Fruit fly (Drosophila melanogaster): ENCODE results near the gene Fas1.

Fas1 gene

DNA sequence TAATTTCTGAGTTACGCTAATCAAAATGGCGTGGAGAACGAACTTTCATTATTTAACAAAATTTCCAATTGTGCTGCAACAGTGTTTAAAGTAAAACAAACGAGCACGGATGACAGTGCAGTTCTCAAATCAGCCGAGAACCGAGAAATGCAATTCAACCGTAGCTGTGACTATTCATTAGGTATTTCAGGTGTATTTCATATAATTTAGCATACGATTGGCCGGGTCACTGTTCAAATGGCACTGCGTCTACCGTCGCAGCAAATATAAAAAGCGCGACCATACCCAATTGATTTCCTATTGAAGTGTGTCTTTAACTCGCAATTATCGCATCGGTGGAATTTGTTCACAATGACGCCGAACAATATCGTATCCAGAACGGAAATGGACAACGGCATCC lies 4.6 kb upstream of the Fas1 start, which contains the start of gene CG14893:
TSS of gene CG14893 (plus strand) at position 301 of the 400 bp plus-strand sequence.
- TF ChIP-seq CG8478 (optimal IDR thresholded peaks at IDR 0.05) (no peak), CTCF (optimal IDR thresholded peaks at IDR 0.05) (no peak)

DNA sequence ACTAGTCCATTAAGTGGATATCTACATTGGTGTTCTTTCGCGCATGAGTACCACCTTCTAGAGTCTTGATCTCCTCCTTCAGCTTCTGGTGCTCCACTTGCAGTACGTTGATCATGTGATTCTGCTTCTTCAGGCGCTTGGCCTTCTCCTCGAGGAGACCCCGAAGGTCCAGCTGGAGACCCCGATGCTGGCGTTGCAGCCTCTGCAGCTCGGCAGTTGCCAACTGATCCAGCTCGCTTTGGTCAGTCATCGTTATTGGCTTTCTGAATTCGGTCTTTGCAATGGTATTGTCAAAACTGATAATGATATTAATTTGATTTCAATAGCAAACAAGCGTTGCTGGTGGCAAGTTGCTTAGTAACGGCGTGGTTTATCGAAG lies 678 bp upstream of the Fas1 start, which contains the start of gene Ccdc114:
TSS of gene Ccdc114 (minus strand) at position 347 of the 379 bp plus-strand sequence.
- TF ChIP-seq CTCF (optimal IDR thresholded peaks at IDR 0.05), result no peak
- no peak for TF ChIP-seq CG8478 (optimal IDR thresholded peaks at IDR 0.05)

DNA sequence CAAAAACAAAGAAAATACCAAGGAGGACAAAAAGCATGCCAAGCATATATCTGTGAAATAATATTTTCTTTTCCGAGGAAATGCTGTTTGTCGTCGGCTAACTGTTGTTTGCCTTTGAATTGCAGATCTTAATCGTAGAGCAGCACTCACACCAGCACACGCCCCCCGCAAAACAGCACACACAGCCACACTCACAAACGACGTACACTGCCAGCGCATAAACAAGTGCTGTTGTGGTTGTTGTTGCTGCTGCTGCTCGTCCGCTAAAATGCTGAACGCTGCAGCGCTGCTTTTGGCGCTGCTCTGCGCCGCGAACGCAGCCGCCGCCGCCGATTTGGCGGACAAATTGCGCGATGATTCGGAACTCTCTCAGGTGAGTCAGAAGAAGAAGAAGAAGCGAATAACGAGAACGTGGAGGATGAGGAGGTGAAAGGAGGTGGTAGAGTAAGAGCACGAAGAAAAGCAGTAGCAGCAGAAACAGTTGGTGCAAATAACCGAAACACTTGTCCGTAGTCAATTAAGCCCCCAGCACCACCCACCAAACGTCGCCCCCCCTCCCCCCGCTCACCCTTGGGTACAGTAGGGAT lies 899 bp downstream of the Fas1 start:
- TF ChIP-seq CG8478 (optimal IDR thresholded peaks at IDR 0.05), result no peak
- no peak for TF ChIP-seq CTCF (optimal IDR thresholded peaks at IDR 0.05)

DNA sequence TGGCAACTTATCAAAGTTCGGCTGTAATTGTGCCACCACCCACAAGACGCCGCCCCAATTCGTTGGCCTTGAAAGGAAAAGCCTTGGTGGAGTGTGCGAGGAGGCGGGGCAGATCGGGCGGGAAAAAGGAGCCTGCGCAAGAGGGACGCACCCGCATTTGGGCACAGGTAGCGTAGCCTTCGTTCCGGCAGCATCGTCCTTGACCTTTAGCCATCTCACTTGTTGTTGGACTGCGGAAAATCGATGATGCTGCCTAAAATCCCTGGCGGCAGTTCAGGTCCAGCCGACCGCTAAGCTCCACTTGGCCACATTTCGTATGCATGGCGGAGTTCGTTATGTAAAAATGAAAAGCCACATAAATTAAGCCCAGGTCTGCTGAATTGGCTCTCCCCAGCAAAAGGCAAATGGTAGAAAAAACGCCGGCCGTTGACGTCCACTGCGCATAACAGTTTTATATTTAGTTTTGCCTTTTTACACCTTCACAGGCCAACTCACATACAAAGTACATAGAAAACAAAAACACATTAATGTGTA lies 1.9 kb downstream of the Fas1 start:
- no peak for TF ChIP-seq CTCF (optimal IDR thresholded peaks at IDR 0.05)
- TF ChIP-seq CG8478 (optimal IDR thresholded peaks at IDR 0.05), result no peak

DNA sequence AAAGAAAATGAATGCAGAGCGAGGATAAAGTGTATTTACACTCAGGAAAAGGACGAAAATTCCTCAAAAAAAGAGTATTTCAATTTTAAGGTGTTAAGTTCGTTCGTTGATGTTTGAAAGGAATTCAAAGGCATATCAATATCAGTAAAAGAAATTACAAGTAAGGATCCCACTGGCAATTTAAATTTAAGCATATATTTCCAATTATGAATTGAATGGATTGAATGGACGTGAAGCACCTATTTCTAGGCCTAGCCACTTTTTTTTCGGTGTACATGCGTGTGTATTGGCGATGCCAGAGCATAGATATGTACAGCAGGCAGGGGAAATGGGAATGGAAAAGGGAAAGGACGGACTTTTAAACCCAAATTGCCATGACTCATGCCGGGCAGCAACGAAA lies 5.5 kb downstream of the Fas1 start:
- no peak for TF ChIP-seq CTCF (optimal IDR thresholded peaks at IDR 0.05)
- TF ChIP-seq CG8478 (optimal IDR thresholded peaks at IDR 0.05), result no peak

DNA sequence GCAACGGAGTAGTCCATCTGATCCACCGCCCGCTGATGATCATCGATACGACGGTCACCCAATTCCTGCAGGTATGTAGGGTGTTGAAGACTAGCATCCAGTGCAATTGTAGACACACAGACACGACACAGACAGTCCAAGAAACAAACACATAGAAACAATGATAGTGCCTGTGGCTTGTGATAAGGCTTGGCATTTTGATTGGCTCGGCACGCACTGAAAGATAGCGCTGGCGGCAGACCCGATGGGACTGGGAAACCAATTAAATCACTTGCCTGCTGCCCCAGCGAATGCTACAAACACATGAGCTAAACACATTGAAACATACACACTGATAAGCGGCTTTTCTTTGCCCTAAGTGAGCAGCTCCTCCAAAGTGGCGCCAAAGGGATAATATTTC lies 7.7 kb downstream of the Fas1 start:
- TF ChIP-seq CG8478 (optimal IDR thresholded peaks at IDR 0.05), result no peak
- no peak for TF ChIP-seq CTCF (optimal IDR thresholded peaks at IDR 0.05)

DNA sequence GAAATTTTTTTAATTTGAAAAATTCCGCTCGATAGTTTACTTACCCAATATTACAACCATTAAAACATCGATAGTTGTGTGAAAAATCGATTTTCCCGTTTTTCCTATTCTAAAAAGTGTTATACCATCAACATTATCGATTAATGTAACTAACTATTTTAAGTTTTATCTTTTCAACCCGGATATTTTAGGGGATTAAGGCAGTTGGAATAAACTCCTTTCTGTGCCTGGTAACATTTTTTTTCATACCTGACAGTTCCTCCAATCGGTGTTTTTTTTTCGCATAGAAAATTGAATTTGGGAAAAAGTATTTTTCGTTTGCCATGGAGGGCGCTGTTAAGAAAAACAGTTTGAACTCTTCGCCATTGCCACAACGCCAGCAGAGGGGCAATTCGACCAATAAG lies 15.0 kb downstream of the Fas1 start, which contains the start of gene nonA-l:
TSS of gene nonA-l (plus strand) at position 201 of the 404 bp plus-strand sequence.
- TF ChIP-seq CTCF (optimal IDR thresholded peaks at IDR 0.05) (peak in 1 of 2 experiments; percentile 22), CG8478 (optimal IDR thresholded peaks at IDR 0.05) (no peak)

DNA sequence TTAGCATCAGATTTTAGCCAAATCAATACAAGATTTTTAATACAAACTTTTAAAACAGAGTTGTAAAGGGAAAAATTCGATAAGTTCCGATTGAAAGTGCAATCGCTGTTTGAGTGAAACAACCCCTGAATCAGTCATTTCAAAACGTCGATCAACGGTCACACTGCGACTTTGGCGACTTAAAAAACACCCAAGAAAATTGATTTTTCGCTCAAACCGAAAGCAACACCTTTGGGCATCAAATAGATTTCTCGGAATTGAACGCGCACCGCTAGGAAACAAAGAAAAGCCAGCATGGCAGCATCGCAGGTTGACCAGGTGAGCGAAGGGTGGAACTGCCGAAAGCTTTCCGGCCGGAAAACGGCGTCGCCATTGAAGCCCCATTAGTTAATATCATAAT lies 18.6 kb downstream of the Fas1 start, which contains the start of gene Arl6IP1:
TSS of gene Arl6IP1 (plus strand) at position 15 of the 400 bp plus-strand sequence.
- TF ChIP-seq CTCF (optimal IDR thresholded peaks at IDR 0.05), result no peak
- TF ChIP-seq CG8478 (optimal IDR thresholded peaks at IDR 0.05), result no peak

DNA sequence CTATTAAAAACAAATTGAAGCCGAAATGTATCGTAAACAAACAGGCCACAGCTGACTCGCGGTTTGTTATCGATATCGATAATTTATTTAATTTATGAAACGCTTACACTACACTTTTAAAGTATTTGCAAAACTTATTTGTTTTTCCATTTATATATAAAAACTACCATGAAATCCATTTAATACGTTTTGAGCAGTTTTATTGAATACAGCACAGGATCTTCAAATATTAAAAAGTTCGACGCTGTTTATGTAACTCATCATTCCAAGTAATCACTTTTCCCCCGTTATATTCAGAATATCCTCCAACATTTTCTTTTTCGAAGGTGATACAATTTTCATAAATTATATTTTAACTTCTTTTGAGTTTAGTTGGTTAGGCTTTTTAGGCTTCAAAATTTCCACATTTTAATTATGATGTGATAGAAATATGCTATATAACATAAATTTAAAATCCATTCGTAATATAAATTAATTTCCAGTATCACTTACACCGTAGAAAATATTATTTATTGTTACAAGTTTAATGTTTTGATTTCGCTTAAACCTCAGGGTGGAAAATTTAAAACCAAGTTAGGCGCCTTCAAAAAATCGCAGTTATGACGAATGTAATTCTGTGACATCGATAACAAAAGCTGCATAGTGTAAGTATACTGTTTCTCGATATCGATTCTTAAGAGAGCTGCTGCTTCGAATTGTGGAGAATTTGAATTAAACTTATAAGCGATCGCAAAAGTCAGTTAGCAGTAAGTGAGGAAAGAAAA lies 22.1 kb downstream of the Fas1 start, which contains the start of the genes CG10324 and CCT3:
TSS of gene CG10324 (minus strand) at position 53 of the 764 bp plus-strand sequence.
TSS of gene CCT3 (plus strand) at position 654 of the 764 bp plus-strand sequence.
- TF ChIP-seq CG8478 (optimal IDR thresholded peaks at IDR 0.05) (no peak), CTCF (optimal IDR thresholded peaks at IDR 0.05) (no peak)

DNA sequence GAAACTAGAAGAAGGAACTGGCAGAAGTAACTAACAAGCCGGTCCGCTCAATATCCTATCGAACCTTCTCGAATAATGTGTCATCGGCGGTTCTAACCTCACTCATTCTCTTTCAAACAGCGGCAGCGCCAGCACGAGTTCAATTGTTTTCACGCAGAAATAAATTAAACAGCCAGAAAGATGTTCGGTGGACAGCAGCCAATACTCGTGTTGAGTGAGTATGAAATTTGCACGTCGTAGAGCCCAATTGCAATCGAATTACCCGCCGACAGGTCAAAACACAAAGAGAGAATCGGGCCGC lies 22.6 kb downstream of the Fas1 start:
- TF ChIP-seq CG8478 (optimal IDR thresholded peaks at IDR 0.05), result no peak
- TF ChIP-seq CTCF (optimal IDR thresholded peaks at IDR 0.05), result no peak

DNA sequence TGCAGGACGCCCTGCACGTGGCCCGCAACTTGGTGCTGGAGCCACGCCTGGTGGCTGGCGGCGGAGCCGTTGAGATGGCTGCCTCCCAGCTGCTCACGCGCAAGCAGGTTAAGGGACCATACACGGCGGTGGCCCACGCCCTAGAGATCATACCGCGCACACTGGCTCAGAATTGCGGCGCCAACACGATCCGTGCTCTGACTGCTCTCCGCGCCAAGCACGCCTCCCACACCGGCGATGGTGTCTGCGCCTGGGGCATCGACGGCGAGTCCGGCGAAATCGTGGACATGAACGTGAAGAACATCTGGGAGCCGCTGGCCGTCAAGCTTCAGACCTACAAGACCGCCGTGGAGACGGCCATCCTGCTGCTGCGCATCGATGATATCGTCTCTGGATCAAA lies 24.2 kb downstream of the Fas1 start:
- TF ChIP-seq CTCF (optimal IDR thresholded peaks at IDR 0.05), result peak in 1 of 2 experiments; percentile 13
- TF ChIP-seq CG8478 (optimal IDR thresholded peaks at IDR 0.05), result no peak

DNA sequence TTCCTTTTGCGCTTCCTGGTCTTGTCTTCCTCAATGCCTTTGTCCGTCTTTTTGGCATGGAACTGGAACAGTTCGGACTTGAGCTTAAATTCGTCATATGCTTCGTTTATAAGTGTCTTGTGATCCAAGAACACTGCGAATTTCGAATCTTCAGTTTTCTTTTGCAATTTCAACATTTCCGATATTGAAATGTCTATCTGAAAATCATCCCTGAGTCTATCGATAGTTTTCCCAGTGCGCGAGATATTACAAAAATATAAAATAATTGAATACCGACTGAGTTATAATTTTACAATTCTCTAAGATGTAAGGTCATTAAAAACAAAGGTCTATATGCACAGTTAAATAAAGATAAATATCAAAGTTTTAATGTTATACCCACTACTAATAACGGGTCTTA lies 25.9 kb downstream of the Fas1 start, which contains the start of gene Mettl4:
TSS of gene Mettl4 (minus strand) at position 208 of the 400 bp plus-strand sequence.
- TF ChIP-seq CG8478 (optimal IDR thresholded peaks at IDR 0.05) (no peak), CTCF (optimal IDR thresholded peaks at IDR 0.05) (no peak)

DNA sequence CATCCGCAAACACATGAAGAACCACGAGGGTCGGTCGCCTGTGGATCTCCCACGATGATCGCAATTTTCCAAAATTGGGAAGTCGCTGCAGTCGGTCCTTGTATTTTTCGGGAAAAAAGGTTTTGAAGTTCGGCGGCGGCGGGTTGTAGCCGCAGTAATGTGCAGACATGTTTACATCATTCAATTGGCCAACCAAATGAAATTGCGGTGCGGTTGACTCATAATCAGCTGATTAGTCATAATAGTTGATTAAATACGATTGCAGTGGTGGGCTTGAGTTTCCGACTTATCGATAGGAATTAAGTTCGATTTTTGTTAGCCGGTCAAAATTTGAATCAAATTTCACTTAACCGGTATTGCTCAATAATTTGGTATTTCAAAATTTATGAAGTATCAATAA lies 27.1 kb downstream of the Fas1 start, which contains the start of gene CG14907:
TSS of gene CG14907 (minus strand) at position 229 of the 400 bp plus-strand sequence.
- TF ChIP-seq CG8478 (optimal IDR thresholded peaks at IDR 0.05), result no peak
- no peak for TF ChIP-seq CTCF (optimal IDR thresholded peaks at IDR 0.05)

DNA sequence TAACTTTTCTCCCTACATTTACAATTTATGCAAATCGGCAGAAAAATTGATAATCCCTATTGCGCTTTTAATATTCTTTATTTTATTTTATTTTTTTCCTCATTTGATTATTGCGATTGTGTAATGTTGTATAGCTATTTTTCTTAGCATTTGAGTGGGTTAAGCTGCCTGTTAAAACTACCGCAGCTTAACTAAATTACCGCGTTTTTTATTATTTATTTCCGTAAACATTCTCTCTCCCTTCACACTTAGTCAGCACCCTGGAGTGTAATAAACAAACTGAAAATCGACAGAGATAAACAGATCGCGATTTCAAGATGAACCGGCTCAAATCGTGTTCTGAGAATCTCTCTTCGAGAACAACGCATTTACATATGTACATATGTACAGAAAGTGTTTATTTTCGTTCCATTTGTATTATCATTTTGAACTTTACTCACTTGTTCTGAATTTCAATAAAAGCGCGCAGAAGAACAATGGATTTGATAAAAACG lies 30.0 kb downstream of the Fas1 start:
- no peak for TF ChIP-seq CG8478 (optimal IDR thresholded peaks at IDR 0.05)

All from S2 (cell line).